Worm (Caenorhabditis elegans) whole organism, L4 larva: ENCODE results near the gene K01H12.4.

ENCODE experiments used
- ama-1 ChIP-seq: fragments of 150-350 bp; optimal IDR thresholded peaks from 2 replicates; lab custom pipeline; 2014; ENCODE audit warnings: inconsistent platforms, mixed read lengths
- nhr-25 ChIP-seq: sonication (generic microtip); optimal IDR thresholded peaks from 2 replicates; lab custom pipeline; 2017; ENCODE audit warnings: missing genetic modification characterization, mild to moderate bottlenecking, missing compliant biosample characterization, antibody characterized with exemption, moderate library complexity, borderline replicate concordance; ENCODE audit not compliant: insufficient read depth
- nhr-76 ChIP-seq: fragments of 150-350 bp; optimal IDR thresholded peaks from 2 replicates; lab custom pipeline; 2014; ENCODE audit warnings: missing biosample characterization, missing genetic modification characterization
- snpc-1.2 ChIP-seq: fragments of 200-800 bp; sonication (Bioruptor generic); IDR thresholded peaks from 2 replicates; pipeline ENCODE4 v1.3.6; 2022; ENCODE audit warnings: missing genetic modification reagents, missing genetic modification characterization, missing compliant biosample characterization

- TF ChIP-seq nhr-25 (tag; lab: Kevin White, UChicago) (no peak), nhr-76 (tag; lab: Kevin White, UChicago) (no peak), snpc-1.2 (no peak), ama-1 (no peak)
These were observed 41.8 kb upstream of the K01H12.4 start for ce11 chrIV:9671001-9671652.
